Fruit fly (Drosophila melanogaster) whole organism, pupa: ENCODE data around the gene Alms1a.

Source experiments
- CG10348 ChIP-seq: fragments of 200-800 bp; sonication (Bioruptor generic); IDR thresholded peaks from 2 replicates; pipeline ENCODE4 v1.3.6; 2022; ENCODE audit warnings: missing biosample characterization, missing genetic modification characterization
- CG32121 ChIP-seq: fragments of 200-800 bp; sonication (Bioruptor generic); IDR thresholded peaks from 2 replicates; pipeline ENCODE4 v1.3.6; 2022; ENCODE audit warnings: missing biosample characterization, missing genetic modification characterization
- CG34367 ChIP-seq: fragments of 200-800 bp; sonication (Bioruptor generic); optimal IDR thresholded peaks from 2 replicates; lab custom pipeline; 2018; ENCODE audit warnings: missing biosample characterization, mild to moderate bottlenecking, missing genetic modification characterization
- CG8301 ChIP-seq: fragments of 200-800 bp; sonication (Bioruptor generic); optimal IDR thresholded peaks from 2 replicates; lab custom pipeline; 2018; ENCODE audit warnings: missing biosample characterization, mild to moderate bottlenecking, missing genetic modification characterization
- Snoo ChIP-seq: fragments of 200-800 bp; sonication (Bioruptor generic); optimal IDR thresholded peaks from 3 replicates; lab custom pipeline; 2017; ENCODE audit warnings: missing biosample characterization, mild to moderate bottlenecking, missing genetic modification characterization, inconsistent platforms
- fd96Ca ChIP-seq: fragments of 200-800 bp; sonication (Bioruptor generic); IDR thresholded peaks from 3 replicates; pipeline ENCODE4 v1.3.6; 2022; ENCODE audit warnings: missing biosample characterization, missing genetic modification characterization

DNA sequence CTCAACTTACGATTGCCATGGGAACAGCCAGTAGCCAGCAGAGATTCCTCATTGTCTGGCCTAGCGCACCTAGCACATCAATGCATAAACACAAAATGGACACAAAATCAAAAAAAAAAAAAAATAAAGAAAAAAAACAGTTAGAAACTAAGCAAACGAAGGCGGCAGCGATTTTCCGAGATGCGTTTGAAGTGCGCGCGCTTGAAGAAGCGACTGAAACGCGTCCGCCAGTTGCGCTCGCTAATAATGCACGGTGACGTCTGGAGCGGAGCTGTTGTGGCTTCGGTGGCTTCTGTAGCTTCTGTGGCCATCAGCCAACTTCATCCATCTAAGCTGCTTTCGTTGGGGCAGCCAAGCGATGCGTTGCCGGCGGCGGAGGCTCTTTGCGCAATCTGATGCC is 18.6 kb upstream of the Alms1a start, which contains the start of gene CG15473:
- no peak for TF ChIP-seq fd96Ca
- no peak for TF ChIP-seq CG32121
- TF ChIP-seq Snoo = no peak
- TF ChIP-seq CG10348 = no peak
- no peak for TF ChIP-seq CG34367 (tag; lab: Kevin White, UChicago)
- TF ChIP-seq CG8301 (tag; lab: Kevin White, UChicago) = no peak
